Fruit fly (Drosophila melanogaster) whole organism, embryonic: ENCODE results near the gene rut.

Experiments
- Atf3 ChIP-seq: fragments of 200-800 bp; sonication (Bioruptor generic); optimal IDR thresholded peaks from 3 replicates; lab custom pipeline; 2016; ENCODE audit warnings: missing biosample characterization, missing genetic modification characterization
- Atf6 ChIP-seq: fragments of 200-800 bp; sonication (Bioruptor generic); IDR thresholded peaks from 2 replicates; pipeline ENCODE4 v1.3.6; 2022; ENCODE audit warnings: missing biosample characterization, missing genetic modification characterization
- BtbVII ChIP-seq: fragments of 200-800 bp; sonication (Bioruptor generic); optimal IDR thresholded peaks from 3 replicates; lab custom pipeline; 2017; ENCODE audit warnings: missing biosample characterization, mild to moderate bottlenecking, missing genetic modification characterization
- CG11398 ChIP-seq: fragments of 200-800 bp; sonication (Bioruptor generic); optimal IDR thresholded peaks from 2 replicates; lab custom pipeline; 2016; ENCODE audit warnings: missing biosample characterization, missing genetic modification characterization
- CG12299 ChIP-seq: fragments of 200-800 bp; sonication (Bioruptor generic); optimal IDR thresholded peaks from 2 replicates; lab custom pipeline; 2018; ENCODE audit warnings: missing biosample characterization, mild to moderate bottlenecking, missing genetic modification characterization
- CG15514 ChIP-seq: fragments of 200-800 bp; sonication (Bioruptor generic); optimal IDR thresholded peaks from 3 replicates; lab custom pipeline; 2017; ENCODE audit warnings: missing biosample characterization, missing genetic modification characterization, mild to moderate bottlenecking, moderate library complexity, missing genetic modification reagents
- CG18599 ChIP-seq: fragments of 200-800 bp; sonication (Bioruptor generic); optimal IDR thresholded peaks from 3 replicates; lab custom pipeline; 2017; ENCODE audit warnings: missing biosample characterization, missing genetic modification characterization, mild to moderate bottlenecking, moderate library complexity, missing genetic modification reagents
- CG2199 ChIP-seq: fragments of 200-800 bp; sonication (Bioruptor generic); IDR thresholded peaks from 3 replicates; pipeline ENCODE4 v1.3.6; 2022; ENCODE audit warnings: missing biosample characterization, missing genetic modification characterization
- CG31441 ChIP-seq: fragments of 200-800 bp; sonication (Bioruptor generic); IDR thresholded peaks from 2 replicates; pipeline ENCODE4 v1.3.6; 2022; ENCODE audit warnings: missing biosample characterization, missing genetic modification characterization
- CG32767 ChIP-seq: fragments of 200-800 bp; sonication (Bioruptor generic); IDR thresholded peaks from 2 replicates; pipeline ENCODE4 v1.3.6; 2022; ENCODE audit warnings: missing biosample characterization, missing genetic modification characterization
- CG34224 ChIP-seq: fragments of 200-800 bp; sonication (Bioruptor generic); IDR thresholded peaks from 3 replicates; pipeline ENCODE4 v1.3.6; 2022; ENCODE audit warnings: missing biosample characterization, missing genetic modification characterization; ENCODE audit not compliant: partially characterized antibody
- CG42726 ChIP-seq: fragments of 200-800 bp; sonication (Bioruptor generic); IDR thresholded peaks from 2 replicates; pipeline ENCODE4 v1.3.6; 2022; ENCODE audit warnings: missing biosample characterization, missing genetic modification characterization; ENCODE audit not compliant: partially characterized antibody
- CG7556 ChIP-seq: fragments of 200-800 bp; sonication (Bioruptor generic); optimal IDR thresholded peaks from 2 replicates; lab custom pipeline; 2017; ENCODE audit warnings: missing biosample characterization, mild to moderate bottlenecking, missing genetic modification characterization
- CG7786 ChIP-seq: fragments of 200-800 bp; sonication (Bioruptor generic); optimal IDR thresholded peaks from 2 replicates; lab custom pipeline; 2016; ENCODE audit warnings: missing biosample characterization, missing genetic modification characterization
- CG9817 ChIP-seq: fragments of 200-800 bp; sonication (Bioruptor generic); optimal IDR thresholded peaks from 2 replicates; lab custom pipeline; 2018; ENCODE audit warnings: missing biosample characterization, mild to moderate bottlenecking, missing genetic modification characterization, moderate library complexity
- Dip2 ChIP-seq: fragments of 200-800 bp; sonication (Bioruptor generic); IDR thresholded peaks from 2 replicates; pipeline ENCODE4 v1.3.6; 2022; ENCODE audit warnings: missing biosample characterization, missing genetic modification characterization
- GATAe ChIP-seq: fragments of 200-800 bp; sonication (Bioruptor generic); conservative IDR thresholded peaks from 2 replicates; pipeline ENCODE4 v1.3.6; 2022; ENCODE audit warnings: missing biosample characterization, missing genetic modification characterization
- Hand ChIP-seq: fragments of 200-800 bp; sonication (Bioruptor generic); optimal IDR thresholded peaks from 2 replicates; lab custom pipeline; 2017; ENCODE audit warnings: mild to moderate bottlenecking, missing biosample characterization, missing genetic modification reagents, missing genetic modification characterization
- Hsf ChIP-seq: fragments of 200-800 bp; sonication (Bioruptor generic); optimal IDR thresholded peaks from 3 replicates; lab custom pipeline; 2016; ENCODE audit warnings: missing biosample characterization, missing genetic modification characterization
- Meics ChIP-seq: fragments of 200-800 bp; sonication (Bioruptor generic); optimal IDR thresholded peaks from 2 replicates; lab custom pipeline; 2017; ENCODE audit warnings: missing biosample characterization, mild to moderate bottlenecking, missing genetic modification characterization
- Mes4 ChIP-seq: fragments of 200-800 bp; sonication (Bioruptor generic); optimal IDR thresholded peaks from 2 replicates; lab custom pipeline; 2016; ENCODE audit warnings: missing biosample characterization, missing genetic modification characterization
- NC2α ChIP-seq: fragments of 200-800 bp; sonication (Bioruptor generic); optimal IDR thresholded peaks from 2 replicates; lab custom pipeline; 2016; ENCODE audit warnings: missing biosample characterization, missing genetic modification characterization
- NK7.1 ChIP-seq: fragments of 200-800 bp; sonication (Bioruptor generic); optimal IDR thresholded peaks from 3 replicates; lab custom pipeline; 2016; ENCODE audit warnings: missing biosample characterization, missing genetic modification characterization
- Nf-YA ChIP-seq: fragments of 200-800 bp; sonication (Bioruptor generic); IDR thresholded peaks from 2 replicates; pipeline ENCODE4 v1.3.6; 2022; ENCODE audit warnings: missing biosample characterization, missing genetic modification characterization
- Nf-YC ChIP-seq: fragments of 200-800 bp; optimal IDR thresholded peaks from 3 replicates; lab custom pipeline; 2019; ENCODE audit warnings: missing biosample characterization, mild to moderate bottlenecking, missing genetic modification characterization, moderate library complexity
- Oli ChIP-seq: fragments of 200-800 bp; sonication (Bioruptor generic); optimal IDR thresholded peaks from 2 replicates; lab custom pipeline; 2018; ENCODE audit warnings: missing biosample characterization, mild to moderate bottlenecking, missing genetic modification characterization, moderate library complexity
- Rx ChIP-seq: fragments of 200-800 bp; sonication (Bioruptor generic); IDR thresholded peaks from 2 replicates; pipeline ENCODE4 v1.3.6; 2022; ENCODE audit warnings: missing biosample characterization, missing genetic modification characterization
- Sox100B ChIP-seq: fragments of 200-800 bp; sonication (Bioruptor generic); optimal IDR thresholded peaks from 3 replicates; lab custom pipeline; 2018; ENCODE audit warnings: missing biosample characterization, mild to moderate bottlenecking, missing genetic modification characterization
- Tbp ChIP-seq: fragments of >200 bp; optimal IDR thresholded peaks from 2 replicates; lab custom pipeline; 2018; ENCODE audit warnings: missing biosample characterization, missing genetic modification characterization
- abd-A ChIP-seq: fragments of 200-800 bp; sonication (Bioruptor generic); optimal IDR thresholded peaks from 3 replicates; lab custom pipeline; 2019; ENCODE audit warnings: missing biosample characterization, mild to moderate bottlenecking, missing genetic modification characterization, moderate library complexity
- al ChIP-seq: fragments of 200-800 bp; sonication (Bioruptor generic); IDR thresholded peaks from 2 replicates; pipeline ENCODE4 v1.3.6; 2022; ENCODE audit warnings: missing biosample characterization, missing genetic modification characterization
- br ChIP-seq: fragments of >200 bp; optimal IDR thresholded peaks from 2 replicates; lab custom pipeline; 2017
- chn ChIP-seq: fragments of 200-800 bp; sonication (Bioruptor generic); optimal IDR thresholded peaks from 2 replicates; lab custom pipeline; 2016; ENCODE audit warnings: missing biosample characterization, missing genetic modification characterization
- ci ChIP-seq: fragments of 200-800 bp; sonication (Bioruptor generic); IDR thresholded peaks from 3 replicates; pipeline ENCODE4 v1.3.6; 2022; ENCODE audit warnings: missing biosample characterization, missing genetic modification characterization
- crc ChIP-seq: fragments of 200-800 bp; sonication (Bioruptor generic); optimal IDR thresholded peaks from 2 replicates; lab custom pipeline; 2016; ENCODE audit warnings: missing biosample characterization, missing genetic modification characterization
- dan ChIP-seq: fragments of 200-800 bp; sonication (Bioruptor generic); IDR thresholded peaks from 2 replicates; pipeline ENCODE4 v1.3.6; 2022; ENCODE audit warnings: missing biosample characterization, missing genetic modification characterization
- dmrt11E ChIP-seq: fragments of 200-800 bp; sonication (Bioruptor generic); optimal IDR thresholded peaks from 3 replicates; lab custom pipeline; 2018; ENCODE audit warnings: missing biosample characterization, mild to moderate bottlenecking, missing genetic modification characterization, moderate library complexity
- jumu ChIP-seq: fragments of 200-800 bp; sonication (Bioruptor generic); optimal IDR thresholded peaks from 3 replicates; lab custom pipeline; 2016; ENCODE audit warnings: missing biosample characterization, missing genetic modification characterization
- lola ChIP-seq, 3 experiments: fragments of >200 bp in 2 of 3; fragments of 200-800 bp in 1 of 3; sonication (Bioruptor generic) in 1 of 3; optimal IDR thresholded peaks; 2 replicates each; lab custom pipeline; 2017 to 2019; ENCODE audit warnings: missing biosample characterization in 3 of 3, missing genetic modification characterization in 3 of 3, mild to moderate bottlenecking in 1 of 3, moderate library complexity in 1 of 3
- mirr ChIP-seq: fragments of 200-800 bp; sonication (Bioruptor generic); optimal IDR thresholded peaks from 3 replicates; lab custom pipeline; 2018; ENCODE audit warnings: missing biosample characterization, mild to moderate bottlenecking, missing genetic modification characterization
- oc ChIP-seq: fragments of 200-800 bp; sonication (Bioruptor generic); optimal IDR thresholded peaks from 2 replicates; lab custom pipeline; 2018; ENCODE audit warnings: missing biosample characterization, mild to moderate bottlenecking, missing genetic modification characterization, moderate library complexity
- pan ChIP-seq, 4 experiments: fragments of >200 bp in 3 of 4; fragments of 200-800 bp in 1 of 4; sonication (Bioruptor generic) in 1 of 4; optimal IDR thresholded peaks in 3 of 4; IDR thresholded peaks in 1 of 4; 2 replicates each; pipeline versions ENCODE4 v1.3.6 to Lab custom; 2017 to 2022; ENCODE audit warnings: missing biosample characterization in 2 of 4, missing genetic modification characterization in 2 of 4, mixed read lengths in 1 of 4
- pho ChIP-seq: fragments of 200-800 bp; sonication (Bioruptor generic); optimal IDR thresholded peaks from 2 replicates; lab custom pipeline; 2016; ENCODE audit warnings: missing biosample characterization, missing genetic modification characterization
- phol ChIP-seq: fragments of 200-800 bp; sonication (Bioruptor generic); optimal IDR thresholded peaks from 3 replicates; lab custom pipeline; 2018; ENCODE audit warnings: missing biosample characterization, mild to moderate bottlenecking, missing genetic modification characterization, moderate library complexity
- run ChIP-seq: fragments of 200-800 bp; sonication (Bioruptor generic); optimal IDR thresholded peaks from 3 replicates; lab custom pipeline; 2018; ENCODE audit warnings: missing biosample characterization, mild to moderate bottlenecking, missing genetic modification characterization
- sqz ChIP-seq: fragments of 200-800 bp; sonication (Bioruptor generic); optimal IDR thresholded peaks from 3 replicates; lab custom pipeline; 2018; ENCODE audit warnings: missing biosample characterization, mild to moderate bottlenecking, missing genetic modification characterization
- toy ChIP-seq: fragments of 200-800 bp; sonication (Bioruptor generic); IDR thresholded peaks from 2 replicates; pipeline ENCODE4 v1.3.6; 2022; ENCODE audit warnings: missing biosample characterization, missing genetic modification characterization
- trem ChIP-seq: fragments of 200-800 bp; optimal IDR thresholded peaks from 3 replicates; lab custom pipeline; 2019; ENCODE audit warnings: missing biosample characterization, mild to moderate bottlenecking, missing genetic modification characterization, moderate library complexity
- ttk ChIP-seq: fragments of 200-800 bp; sonication (Bioruptor generic); IDR thresholded peaks from 2 replicates; pipeline ENCODE4 v2.1.2; 2022; ENCODE audit warnings: missing biosample characterization, missing genetic modification characterization
- unpg ChIP-seq: fragments of 200-800 bp; sonication (Bioruptor generic); optimal IDR thresholded peaks from 3 replicates; lab custom pipeline; 2018; ENCODE audit warnings: missing biosample characterization, mild to moderate bottlenecking, missing genetic modification characterization, moderate library complexity

rut gene

DNA sequence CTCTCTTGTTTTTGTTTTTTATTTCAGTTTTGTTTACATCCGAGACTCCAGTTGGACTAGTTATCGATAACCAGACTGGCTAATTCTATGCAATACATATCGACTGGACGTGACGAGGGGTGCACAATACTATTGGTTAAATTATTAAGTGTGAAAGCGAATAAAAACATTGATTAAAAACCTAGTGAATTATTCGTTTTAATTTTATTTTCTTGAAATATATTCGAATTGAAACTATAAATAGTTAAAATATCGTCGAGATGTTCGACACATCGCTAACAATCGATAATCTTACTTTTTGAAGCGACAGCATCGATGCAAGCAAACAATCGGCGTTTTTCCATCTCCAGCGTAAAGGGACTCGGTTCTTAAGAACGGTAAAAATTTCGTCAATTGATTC, 13.2 kb upstream of the rut start, which contains the start of the genes CG32590 and Flo2 (continued):
- TF ChIP-seq BtbVII (GFP tag; lab: Kevin White, UChicago) = no peak
- TF ChIP-seq Nf-YA (GFP tag; lab: Robert Waterston, UW) = peak; percentile 71; the same call in 1 of the 2 replicates
- TF ChIP-seq Dip2 = no peak
- TF ChIP-seq unpg (GFP tag; lab: Kevin White, UChicago) = peak; percentile 70
- peak; percentile 38 for TF ChIP-seq Oli (tag; lab: Kevin White, UChicago)
- TF ChIP-seq CG15514 = peak; percentile 94
- peak; percentile 67 for TF ChIP-seq jumu (GFP tag; lab: Kevin White, UChicago)
- peak; percentile 50; the same call in 1 of the 2 replicates for TF ChIP-seq CG31441 (GFP tag; lab: Robert Waterston, UW)
- TF ChIP-seq pho (GFP tag; lab: Kevin White, UChicago) = peak; percentile 84
- peak; percentile 75 for TF ChIP-seq ttk (GFP tag; lab: Robert Waterston, UW)
- TF ChIP-seq CG11398 (GFP tag; lab: Kevin White, UChicago) = peak; percentile 40
- peak; percentile 83 for TF ChIP-seq Atf6
- TF ChIP-seq CG18599 (GFP tag; lab: Kevin White, UChicago) = peak; percentile 74
- TF ChIP-seq br = no peak
- TF ChIP-seq CG2199 (GFP tag; lab: Robert Waterston, UW) = peak; percentile 40; the same call in 1 of the 3 replicates
- peak; percentile 51 for TF ChIP-seq Meics (GFP tag; lab: Kevin White, UChicago)
- TF ChIP-seq Tbp (GFP tag; lab: Kevin White, UChicago) = no peak
- TF ChIP-seq CG32767 (GFP tag; lab: Robert Waterston, UW) = peak; percentile 63; the same call in 1 of the 2 replicates
- TF ChIP-seq CG12299 (tag; lab: Kevin White, UChicago) = peak; percentile 61
- no peak for TF ChIP-seq sqz (GFP tag; lab: Kevin White, UChicago)
- TF ChIP-seq run (tag; lab: Kevin White, UChicago) = no peak
- 0 out of 2 replicates have a peak, but pooled peaks have one; percentile 24 for TF ChIP-seq dan (GFP tag; lab: Robert Waterston, UW)
- TF ChIP-seq Hand (GFP tag; lab: Kevin White, UChicago) = no peak
- TF ChIP-seq phol (tag; lab: Kevin White, UChicago) = peak; percentile 75
- peak; percentile 9 for TF ChIP-seq crc (GFP tag; lab: Kevin White, UChicago)
- TF ChIP-seq CG7556 (GFP tag; lab: Kevin White, UChicago) = peak; percentile 30
- no peak for TF ChIP-seq oc
- TF ChIP-seq Atf3 = peak; percentile 36
- peak; percentile 54 for TF ChIP-seq Mes4 (GFP tag; lab: Kevin White, UChicago)
- peak; percentile 43; the same call in 1 of the 2 replicates for TF ChIP-seq toy (GFP tag; lab: Robert Waterston, UW)
- peak; percentile 14 for TF ChIP-seq mirr (GFP tag; lab: Kevin White, UChicago)
- TF ChIP-seq abd-A = no peak
- TF ChIP-seq CG7786 (GFP tag; lab: Kevin White, UChicago) = peak; percentile 66
- peak; percentile 44 for TF ChIP-seq Nf-YC (tag; lab: Kevin White, UChicago)
- TF ChIP-seq GATAe (GFP tag; lab: Robert Waterston, UW) = no peak; the same call in 1 of the 2 replicates
- peak; percentile 98 for TF ChIP-seq CG34224 (GFP tag; lab: Robert Waterston, UW)
- TF ChIP-seq NK7.1 (GFP tag; lab: Kevin White, UChicago) = peak; percentile 16
- peak; percentile 73 for TF ChIP-seq CG9817 (tag; lab: Kevin White, UChicago)
- peak; percentile 63 for TF ChIP-seq trem (tag; lab: Kevin White, UChicago)
- TF ChIP-seq NC2α (GFP tag; lab: Kevin White, UChicago) = peak; percentile 24
- peak; percentile 10 for TF ChIP-seq Sox100B (GFP tag; lab: Kevin White, UChicago)
- TF ChIP-seq CG42726 = peak; percentile 79; the same call in 1 of the 2 replicates
- TF ChIP-seq pan (optimal IDR thresholded peaks at IDR 0.05; lab: Kevin White, UChicago) = no peak
- peak in 1 of 2 experiments; percentile 80 for TF ChIP-seq pan (GFP tag; optimal IDR thresholded peaks at IDR 0.05 in 1 of 2, IDR thresholded peaks at IDR 0.05 in 1 of 2)
- TF ChIP-seq al (GFP tag; lab: Robert Waterston, UW) = peak; percentile 81
- TF ChIP-seq chn = peak; percentile 69
- peak in 1 of 3 experiments; percentile 57 for TF ChIP-seq lola (GFP tag; optimal IDR thresholded peaks at IDR 0.05; lab: Kevin White, UChicago)
- peak; percentile 80 for TF ChIP-seq Hsf (GFP tag; lab: Kevin White, UChicago)
- peak; percentile 57 for TF ChIP-seq dmrt11E (tag; lab: Kevin White, UChicago)
- peak; percentile 28; the same call in 1 of the 2 replicates for TF ChIP-seq Rx (GFP tag; lab: Robert Waterston, UW)
- peak; percentile 83 for TF ChIP-seq ci
